Worm (Caenorhabditis elegans) whole organism, L1 larva: ENCODE measurements around the gene H25P19.1.

Experiments
- C04F5.9 ChIP-seq: sonication (generic microtip); optimal IDR thresholded peaks from 2 replicates; lab custom pipeline; 2016; ENCODE audit warnings: missing genetic modification characterization, missing compliant biosample characterization
- F16B12.6 ChIP-seq: fragments of 150-350 bp; optimal IDR thresholded peaks from 2 replicates; lab custom pipeline; 2014; ENCODE audit warnings: missing biosample characterization, missing genetic modification characterization
- Y116A8C.19 ChIP-seq: sonication (generic microtip); optimal IDR thresholded peaks from 2 replicates; lab custom pipeline; 2016; ENCODE audit warnings: missing compliant biosample characterization, missing genetic modification characterization, borderline replicate concordance
- aha-1 ChIP-seq: fragments of 150-350 bp; optimal IDR thresholded peaks from 2 replicates; lab custom pipeline; 2014; ENCODE audit warnings: missing biosample characterization, missing genetic modification characterization
- alr-1 ChIP-seq: fragments of 200-800 bp; sonication (Bioruptor generic); optimal IDR thresholded peaks from 2 replicates; lab custom pipeline; 2018; ENCODE audit warnings: borderline replicate concordance, mild to moderate bottlenecking, missing genetic modification characterization, missing compliant biosample characterization
- aly-2 ChIP-seq: fragments of 150-350 bp; optimal IDR thresholded peaks from 2 replicates; lab custom pipeline; 2014; ENCODE audit warnings: missing biosample characterization, missing genetic modification characterization
- blmp-1 ChIP-seq: fragments of 150-350 bp; optimal IDR thresholded peaks from 2 replicates; lab custom pipeline; 2014; ENCODE audit warnings: missing biosample characterization, missing genetic modification characterization
- ces-1 ChIP-seq: fragments of 150-350 bp; optimal IDR thresholded peaks from 2 replicates; lab custom pipeline; 2014; ENCODE audit warnings: missing biosample characterization, missing genetic modification reagents, missing genetic modification characterization
- dsc-1 ChIP-seq: sonication (generic microtip); optimal IDR thresholded peaks from 2 replicates; lab custom pipeline; 2016; ENCODE audit warnings: mild to moderate bottlenecking, missing genetic modification characterization, missing compliant biosample characterization
- efl-1 ChIP-seq, 4 experiments: fragments of 150-350 bp; optimal IDR thresholded peaks in 3 of 4; peaks in 1 of 4; 1 replicate in 1 of 4; 2 replicates in 3 of 4; lab custom pipeline; 2014; ENCODE audit warnings: missing biosample characterization in 2 of 4, missing genetic modification characterization in 2 of 4, missing genetic modification reagents in 2 of 4
- efl-3 ChIP-seq: fragments of 200-800 bp; sonication (Bioruptor generic); optimal IDR thresholded peaks from 2 replicates; lab custom pipeline; 2018; ENCODE audit warnings: mild to moderate bottlenecking, missing genetic modification characterization, missing compliant biosample characterization
- elt-2 ChIP-seq: sonication (generic microtip); optimal IDR thresholded peaks from 2 replicates; lab custom pipeline; 2016; ENCODE audit warnings: missing genetic modification characterization, mild to moderate bottlenecking, inconsistent platforms, missing compliant biosample characterization, missing genetic modification reagents
- elt-3 ChIP-seq, 6 experiments: fragments of 150-350 bp in 1 of 6; sonication (generic microtip); optimal IDR thresholded peaks; 2 replicates each; lab custom pipeline; 2017 to 2018; ENCODE audit warnings: missing biosample characterization in 6 of 6, missing genetic modification characterization in 6 of 6, inconsistent platforms in 1 of 6
- ets-5 ChIP-seq: fragments of 200-800 bp; sonication (Bioruptor generic); IDR thresholded peaks from 2 replicates; pipeline ENCODE4 v1.3.6; 2022; ENCODE audit warnings: missing genetic modification characterization, missing compliant biosample characterization
- fos-1 ChIP-seq: fragments of 150-350 bp; optimal IDR thresholded peaks from 2 replicates; lab custom pipeline; 2014; ENCODE audit warnings: missing biosample characterization, missing genetic modification characterization
- grh-1 ChIP-seq: fragments of 200-800 bp; sonication (Bioruptor generic); IDR thresholded peaks from 2 replicates; pipeline ENCODE4 v1.3.6; 2022; ENCODE audit warnings: missing genetic modification reagents, missing genetic modification characterization, missing compliant biosample characterization
- hlh-17 ChIP-seq: fragments of 200-800 bp; sonication (Bioruptor generic); optimal IDR thresholded peaks from 2 replicates; lab custom pipeline; 2018; ENCODE audit warnings: missing genetic modification characterization, mild to moderate bottlenecking, missing compliant biosample characterization, moderate library complexity, borderline replicate concordance
- hlh-4 ChIP-seq: sonication (generic microtip); optimal IDR thresholded peaks from 2 replicates; lab custom pipeline; 2016; ENCODE audit warnings: mild to moderate bottlenecking, missing genetic modification characterization, missing compliant biosample characterization
- irx-1 ChIP-seq: sonication (generic microtip); optimal IDR thresholded peaks from 2 replicates; lab custom pipeline; 2016; ENCODE audit warnings: missing genetic modification characterization, missing compliant biosample characterization
- lin-13 ChIP-seq: fragments of 150-350 bp; optimal IDR thresholded peaks from 2 replicates; lab custom pipeline; 2014; ENCODE audit warnings: missing biosample characterization, missing genetic modification reagents, missing genetic modification characterization
- lin-35 ChIP-seq, 2 experiments: fragments of 150-350 bp; optimal IDR thresholded peaks; 2 replicates each; lab custom pipeline; 2014; ENCODE audit warnings: missing biosample characterization in 2 of 2, missing genetic modification characterization in 2 of 2, missing genetic modification reagents in 2 of 2
- lir-3 ChIP-seq: sonication (generic microtip); optimal IDR thresholded peaks from 2 replicates; lab custom pipeline; 2016; ENCODE audit warnings: mild to moderate bottlenecking, missing genetic modification characterization, moderate library complexity, missing compliant biosample characterization; ENCODE audit not compliant: poor library complexity
- mab-9 ChIP-seq: fragments of 200-800 bp; sonication (Bioruptor generic); IDR thresholded peaks from 2 replicates; pipeline ENCODE4 v1.3.6; 2022; ENCODE audit warnings: missing genetic modification reagents, missing genetic modification characterization, missing compliant biosample characterization
- mdl-1 ChIP-seq, 2 experiments: fragments of 150-350 bp; optimal IDR thresholded peaks; 2 replicates each; lab custom pipeline; 2014 to 2017; ENCODE audit warnings: missing biosample characterization in 2 of 2, missing genetic modification characterization in 2 of 2, inconsistent platforms in 1 of 2
- mef-2 ChIP-seq: fragments of 150-350 bp; optimal IDR thresholded peaks from 2 replicates; lab custom pipeline; 2014; ENCODE audit warnings: missing biosample characterization, missing genetic modification characterization
- mep-1 ChIP-seq: fragments of 150-350 bp; optimal IDR thresholded peaks from 2 replicates; lab custom pipeline; 2014; ENCODE audit warnings: missing biosample characterization, missing genetic modification characterization
- nhr-19 ChIP-seq: fragments of 200-800 bp; sonication (Bioruptor generic); conservative IDR thresholded peaks from 2 replicates; pipeline ENCODE4 v1.3.6; 2022; ENCODE audit warnings: missing genetic modification characterization, missing compliant biosample characterization
- nhr-20 ChIP-seq: sonication (generic microtip); optimal IDR thresholded peaks from 2 replicates; lab custom pipeline; 2016; ENCODE audit warnings: mild to moderate bottlenecking, missing genetic modification characterization, missing compliant biosample characterization
- nhr-85 ChIP-seq: sonication (generic microtip); peaks from one replicate; lab custom pipeline; 2016; ENCODE audit warnings: missing genetic modification characterization, inconsistent platforms, missing compliant biosample characterization
- skn-1 ChIP-seq: fragments of 150-350 bp; optimal IDR thresholded peaks from 2 replicates; lab custom pipeline; 2014; ENCODE audit warnings: missing biosample characterization, missing genetic modification characterization
- snpc-4 ChIP-seq: fragments of 150-350 bp; optimal IDR thresholded peaks from 2 replicates; lab custom pipeline; 2014; ENCODE audit warnings: missing biosample characterization, missing genetic modification characterization
- snu-23 ChIP-seq: sonication (generic microtip); optimal IDR thresholded peaks from 2 replicates; lab custom pipeline; 2016; ENCODE audit warnings: missing genetic modification characterization, missing compliant biosample characterization
- sptf-1 ChIP-seq: fragments of 150-350 bp; optimal IDR thresholded peaks from 2 replicates; lab custom pipeline; 2014; ENCODE audit warnings: missing biosample characterization, missing genetic modification characterization
- unc-130 ChIP-seq: fragments of 150-350 bp; optimal IDR thresholded peaks from 2 replicates; lab custom pipeline; 2017; ENCODE audit warnings: missing biosample characterization, missing genetic modification characterization, inconsistent platforms
- unc-30 ChIP-seq: sonication (generic microtip); optimal IDR thresholded peaks from 2 replicates; lab custom pipeline; 2017; ENCODE audit warnings: missing biosample characterization, missing genetic modification characterization
- unc-86 ChIP-seq: sonication (generic microtip); optimal IDR thresholded peaks from 2 replicates; lab custom pipeline; 2016; ENCODE audit warnings: missing genetic modification characterization, missing compliant biosample characterization
- unc-98 ChIP-seq: fragments of 200-800 bp; sonication (Bioruptor generic); IDR thresholded peaks from 2 replicates; pipeline ENCODE4 v1.3.6; 2022; ENCODE audit warnings: missing genetic modification characterization, missing compliant biosample characterization
- vab-15 ChIP-seq: sonication (generic microtip); optimal IDR thresholded peaks from 2 replicates; lab custom pipeline; 2017; ENCODE audit warnings: missing genotype, mild to moderate bottlenecking, missing genetic modification characterization, missing compliant biosample characterization
- xbp-1 ChIP-seq: sonication (generic microtip); optimal IDR thresholded peaks from 2 replicates; lab custom pipeline; 2016; ENCODE audit warnings: missing genetic modification characterization, missing compliant biosample characterization
- zag-1 ChIP-seq: fragments of 150-350 bp; optimal IDR thresholded peaks from 2 replicates; lab custom pipeline; 2014; ENCODE audit warnings: missing biosample characterization, missing genetic modification characterization
- ztf-11 ChIP-seq, 2 experiments: sonication (generic microtip); optimal IDR thresholded peaks; 2 replicates each; lab custom pipeline; 2016 to 2017; ENCODE audit warnings: missing genetic modification characterization in 2 of 2, missing biosample characterization in 1 of 2, missing compliant biosample characterization in 1 of 2

H25P19.1 gene

DNA sequence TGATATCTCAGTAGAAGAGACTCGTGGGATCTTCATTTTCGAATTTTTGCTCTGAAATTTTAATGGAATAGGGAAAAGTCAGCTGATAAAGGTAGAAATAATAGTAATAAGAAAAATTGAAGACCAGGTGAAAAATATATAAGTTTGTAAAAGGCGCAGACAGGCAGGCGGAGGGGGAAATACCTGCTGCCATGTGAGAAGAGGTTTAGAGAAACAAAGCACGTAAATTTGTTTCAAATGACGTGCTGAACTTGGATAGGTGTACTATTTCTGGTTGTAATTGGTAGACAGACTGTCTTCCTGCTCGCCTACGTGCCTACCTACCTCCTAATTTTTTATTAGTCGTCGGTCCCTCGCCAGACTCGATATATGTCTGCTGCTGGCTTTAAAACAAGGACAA is 20.0 kb upstream of the H25P19.1 start, which contains the start of gene nhr-180:
Gene nhr-180 (minus strand): TSS at position 52 of the 400 bp plus-strand sequence.
- TF ChIP-seq unc-98 (GFP tag; lab: Robert Waterston, UW): no peak
- TF ChIP-seq lin-13: no peak
- peak in 1 of 2 experiments; percentile 52 for TF ChIP-seq lin-35 (GFP tag; optimal IDR thresholded peaks at IDR 0.05; lab: Kevin White, UChicago)
- TF ChIP-seq alr-1 (tag; lab: Kevin White, UChicago): no peak
- no peak for TF ChIP-seq lir-3 (tag; lab: Kevin White, UChicago)
- no peak for TF ChIP-seq sptf-1 (tag; lab: Kevin White, UChicago)
- TF ChIP-seq snu-23 (GFP tag; lab: Kevin White, UChicago): peak; percentile 27
- TF ChIP-seq efl-1 (optimal IDR thresholded peaks at IDR 0.05; lab: Kevin White, UChicago): no peak
- no peak for TF ChIP-seq efl-1 (GFP tag; optimal IDR thresholded peaks at IDR 0.05 in 1 of 2; lab: Kevin White, UChicago)
- no peak for TF ChIP-seq snpc-4
- TF ChIP-seq fos-1 (tag; lab: Kevin White, UChicago): no peak
- peak; percentile 0 for TF ChIP-seq skn-1 (tag; lab: Kevin White, UChicago)
- no peak for TF ChIP-seq C04F5.9 (tag; lab: Kevin White, UChicago)
- no peak for TF ChIP-seq Y116A8C.19 (tag; lab: Kevin White, UChicago)
- TF ChIP-seq ces-1 (GFP tag; lab: Kevin White, UChicago): no peak
- no peak for TF ChIP-seq mef-2 (tag; lab: Kevin White, UChicago)
- peak; percentile 29 for TF ChIP-seq blmp-1 (tag; lab: Kevin White, UChicago)
- TF ChIP-seq unc-86 (tag; lab: Kevin White, UChicago): no peak
- no peak for TF ChIP-seq vab-15
- TF ChIP-seq elt-2 (tag; lab: Kevin White, UChicago): peak; percentile 8
- TF ChIP-seq nhr-20 (tag; lab: Kevin White, UChicago): peak; percentile 14
- no peak for TF ChIP-seq zag-1 (tag; lab: Kevin White, UChicago)
- TF ChIP-seq ets-5 (GFP tag; lab: Robert Waterston, UW): no peak
- no peak for TF ChIP-seq unc-30 (tag; lab: Kevin White, UChicago)
- peak in 1 of 2 experiments; percentile 61 for TF ChIP-seq mdl-1 (tag; optimal IDR thresholded peaks at IDR 0.05; lab: Kevin White, UChicago)
- TF ChIP-seq mab-9: no peak
- TF ChIP-seq unc-130: no peak
- TF ChIP-seq xbp-1 (tag; lab: Kevin White, UChicago): peak; percentile 17
- no peak for TF ChIP-seq aha-1 (tag; lab: Kevin White, UChicago)
- peak in 1 of 6 experiments; percentile 8 for TF ChIP-seq elt-3 (tag; optimal IDR thresholded peaks at IDR 0.05; lab: Kevin White, UChicago)
- TF ChIP-seq nhr-19: 0 out of 2 replicates have a peak, but pooled peaks have one; percentile 7
- no peak for TF ChIP-seq ztf-11 (tag; optimal IDR thresholded peaks at IDR 0.05; lab: Kevin White, UChicago)
- no peak for TF ChIP-seq F16B12.6 (tag; lab: Kevin White, UChicago)
- TF ChIP-seq hlh-17: no peak
- TF ChIP-seq, all 84 proteins: peak for 10

ce11 chrV:671342-671741 is 16.1 kb upstream of the H25P19.1 start, which contains the start of gene sru-24:
Gene sru-24 (minus strand): TSS chrV:671442.
- TF ChIP-seq hlh-4 (tag; lab: Kevin White, UChicago) (no peak), nhr-85 (peak; percentile 6)

ce11 chrV:674213-674612 is 13.3 kb upstream of the H25P19.1 start, which contains the start of gene sru-25:
Gene sru-25 (minus strand): TSS chrV:674313.
- TF ChIP-seq unc-130: no peak
- no peak for TF ChIP-seq lin-35 (GFP tag; optimal IDR thresholded peaks at IDR 0.05; lab: Kevin White, UChicago)
- TF ChIP-seq C04F5.9 (tag; lab: Kevin White, UChicago): no peak
- TF ChIP-seq dsc-1: no peak
- no peak for TF ChIP-seq nhr-85
- TF ChIP-seq ztf-11 (tag; optimal IDR thresholded peaks at IDR 0.05; lab: Kevin White, UChicago): no peak
- no peak for TF ChIP-seq irx-1
- no peak for TF ChIP-seq mep-1 (tag; lab: Kevin White, UChicago)
- TF ChIP-seq grh-1: no peak
- no peak for TF ChIP-seq blmp-1 (tag; lab: Kevin White, UChicago)
- TF ChIP-seq Y116A8C.19 (tag; lab: Kevin White, UChicago): no peak
- no peak for TF ChIP-seq efl-1 (optimal IDR thresholded peaks at IDR 0.05; lab: Kevin White, UChicago)
- no peak for TF ChIP-seq efl-1 (GFP tag; optimal IDR thresholded peaks at IDR 0.05 in 1 of 2; lab: Kevin White, UChicago)
- TF ChIP-seq snu-23 (GFP tag; lab: Kevin White, UChicago): no peak
- no peak for TF ChIP-seq vab-15
- TF ChIP-seq unc-30 (tag; lab: Kevin White, UChicago): no peak
- TF ChIP-seq efl-3 (GFP tag; lab: Kevin White, UChicago): no peak
- TF ChIP-seq elt-2 (tag; lab: Kevin White, UChicago): no peak
- TF ChIP-seq nhr-20 (tag; lab: Kevin White, UChicago): no peak
- TF ChIP-seq aly-2 (tag; lab: Kevin White, UChicago): no peak
